Fruit fly (Drosophila melanogaster): Measurements from ENCODE around the gene CG9988.

DNA sequence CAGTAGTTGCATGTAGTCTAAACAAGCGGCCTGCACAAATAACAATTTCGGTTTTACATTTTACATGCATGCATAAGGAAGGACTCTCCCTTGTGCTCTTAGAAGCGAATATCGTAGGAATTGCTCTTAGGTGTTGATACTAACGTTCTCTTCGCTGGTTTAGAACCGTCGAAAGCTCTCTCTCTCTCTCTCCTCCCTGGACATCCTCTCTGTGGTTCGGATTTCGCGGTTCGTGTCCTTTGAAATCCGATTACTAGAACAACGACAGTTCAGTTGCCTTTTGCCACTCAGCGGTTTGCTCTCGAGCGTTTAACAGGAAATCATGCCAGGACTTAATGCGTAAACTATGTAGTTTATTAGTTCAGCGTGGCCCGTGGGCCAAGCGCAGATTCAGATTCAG lies 18.4 kb downstream of the CG9988 start:
- TF ChIP-seq ey (GFP tag; optimal IDR thresholded peaks at IDR 0.05) (no peak), N (GFP tag; optimal IDR thresholded peaks at IDR 0.05) (no peak), lola (GFP tag; optimal IDR thresholded peaks at IDR 0.05) (no peak), Dfd (GFP tag; optimal IDR thresholded peaks at IDR 0.05) (no peak), woc (GFP tag; optimal IDR thresholded peaks at IDR 0.05) (no peak), usp (GFP tag; optimal IDR thresholded peaks at IDR 0.05) (no peak), fru (GFP tag; optimal IDR thresholded peaks at IDR 0.05) (no peak)

Data from whole organism, wandering third instar larva.